Worm (Caenorhabditis elegans) whole organism, young adult: ENCODE measurements around the gene gpa-4.

Source experiments
- B0019.2 ChIP-seq: fragments of 200-800 bp; sonication (Bioruptor generic); conservative IDR thresholded peaks from 2 replicates; pipeline ENCODE4 v1.3.6; 2022; ENCODE audit warnings: missing genetic modification reagents, missing genetic modification characterization, missing compliant biosample characterization
- B0035.1 ChIP-seq: sonication (generic microtip); optimal IDR thresholded peaks from 2 replicates; lab custom pipeline; 2016; ENCODE audit warnings: missing genetic modification characterization, mild to moderate bottlenecking, missing compliant biosample characterization, missing genotype, missing genetic modification reagents
- C06A6.2 ChIP-seq: fragments of 200-800 bp; sonication (Bioruptor generic); conservative IDR thresholded peaks from 2 replicates; pipeline ENCODE4 v1.3.6; 2022; ENCODE audit warnings: missing genetic modification characterization, missing compliant biosample characterization
- C17E4.6 ChIP-seq: fragments of 200-800 bp; sonication (Bioruptor generic); IDR thresholded peaks from 2 replicates; pipeline ENCODE4 v1.3.6; 2022; ENCODE audit warnings: missing genetic modification reagents, missing genetic modification characterization, missing compliant biosample characterization
- F33H1.4 ChIP-seq: fragments of 200-800 bp; sonication (Bioruptor generic); IDR thresholded peaks from 2 replicates; pipeline ENCODE4 v1.3.6; 2022; ENCODE audit warnings: missing genetic modification reagents, missing genetic modification characterization, missing compliant biosample characterization
- F39B2.1 ChIP-seq: fragments of 200-800 bp; sonication (Bioruptor generic); IDR thresholded peaks from 2 replicates; pipeline ENCODE4 v1.3.6; 2022; ENCODE audit warnings: missing genetic modification reagents, missing genetic modification characterization, missing compliant biosample characterization
- F49E8.2 ChIP-seq: sonication (generic microtip); optimal IDR thresholded peaks from 3 replicates; lab custom pipeline; 2017; ENCODE audit warnings: missing genetic modification characterization, mild to moderate bottlenecking, missing compliant biosample characterization, antibody characterized with exemption, moderate library complexity; ENCODE audit not compliant: insufficient read depth
- K12H6.12 ChIP-seq: fragments of 200-800 bp; sonication (Bioruptor generic); optimal IDR thresholded peaks from 2 replicates; lab custom pipeline; 2018; ENCODE audit warnings: mild to moderate bottlenecking, missing genetic modification characterization, missing compliant biosample characterization
- T07F8.4 ChIP-seq: sonication (generic microtip); optimal IDR thresholded peaks from 2 replicates; lab custom pipeline; 2016; ENCODE audit warnings: mild to moderate bottlenecking, missing genetic modification characterization, moderate library complexity, missing compliant biosample characterization
- Y53F4B.3 ChIP-seq: fragments of 200-800 bp; sonication (Bioruptor generic); IDR thresholded peaks from 2 replicates; pipeline ENCODE4 v1.3.6; 2022; ENCODE audit warnings: missing genetic modification reagents, missing genetic modification characterization, missing compliant biosample characterization
- Y56A3A.18 ChIP-seq: fragments of 200-800 bp; sonication (Bioruptor generic); IDR thresholded peaks from 2 replicates; pipeline ENCODE4 v1.3.6; 2022; ENCODE audit warnings: missing genetic modification reagents, missing genetic modification characterization, missing compliant biosample characterization
- Y67H2A.10 ChIP-seq: fragments of 200-800 bp; sonication (Bioruptor generic); conservative IDR thresholded peaks from 2 replicates; pipeline ENCODE4 v1.3.6; 2022; ENCODE audit warnings: missing genetic modification reagents, missing genetic modification characterization, missing compliant biosample characterization
- ama-1 ChIP-seq, 3 experiments: fragments of 150-350 bp in 1 of 3; sonication (generic microtip) in 2 of 3; optimal IDR thresholded peaks; 2 replicates each; lab custom pipeline; 2014 to 2018; ENCODE audit warnings: missing biosample characterization in 2 of 3, missing genetic modification characterization in 2 of 3, missing genetic modification reagents in 2 of 3
- aptf-2 ChIP-seq: fragments of 200-800 bp; sonication (Bioruptor generic); conservative IDR thresholded peaks from 2 replicates; pipeline ENCODE4 v1.3.6; 2022; ENCODE audit warnings: missing genetic modification reagents, missing genetic modification characterization, missing compliant biosample characterization
- atf-7 ChIP-seq: sonication (generic microtip); optimal IDR thresholded peaks from 2 replicates; lab custom pipeline; 2017; ENCODE audit warnings: mild to moderate bottlenecking, missing genetic modification characterization, missing compliant biosample characterization
- athp-1 ChIP-seq: sonication (generic microtip); optimal IDR thresholded peaks from 2 replicates; lab custom pipeline; 2017; ENCODE audit warnings: mild to moderate bottlenecking, missing genetic modification characterization, missing compliant biosample characterization
- attf-6 ChIP-seq: fragments of 200-800 bp; sonication (Bioruptor generic); IDR thresholded peaks from 2 replicates; pipeline ENCODE4 v1.3.6; 2022; ENCODE audit warnings: missing genetic modification reagents, missing genetic modification characterization, missing compliant biosample characterization
- bed-1 ChIP-seq: fragments of 200-800 bp; sonication (Bioruptor generic); IDR thresholded peaks from 2 replicates; pipeline ENCODE4 v1.3.6; 2022; ENCODE audit warnings: missing genetic modification reagents, missing genetic modification characterization, missing compliant biosample characterization
- ceh-100 ChIP-seq: fragments of 200-800 bp; sonication (Bioruptor generic); IDR thresholded peaks from 2 replicates; pipeline ENCODE4 v1.3.6; 2022; ENCODE audit warnings: missing genetic modification reagents, missing genetic modification characterization, missing compliant biosample characterization
- ceh-91 ChIP-seq: fragments of 200-800 bp; sonication (Bioruptor generic); IDR thresholded peaks from 2 replicates; pipeline ENCODE4 v1.3.6; 2022; ENCODE audit warnings: missing genetic modification reagents, missing genetic modification characterization, missing compliant biosample characterization
- chd-7 ChIP-seq: sonication (generic microtip); optimal IDR thresholded peaks from 2 replicates; lab custom pipeline; 2016; ENCODE audit warnings: mild to moderate bottlenecking, missing genetic modification characterization, moderate library complexity, missing compliant biosample characterization
- dox-1 ChIP-seq: fragments of 200-800 bp; sonication (Bioruptor generic); IDR thresholded peaks from 2 replicates; pipeline ENCODE4 v1.3.6; 2022; ENCODE audit warnings: missing genetic modification reagents, missing genetic modification characterization, missing compliant biosample characterization
- egl-44 ChIP-seq: fragments of 200-800 bp; sonication (Bioruptor generic); IDR thresholded peaks from 2 replicates; pipeline ENCODE4 v1.3.6; 2022; ENCODE audit warnings: missing genetic modification reagents, missing genetic modification characterization, missing compliant biosample characterization
- egrh-3 ChIP-seq: fragments of 200-800 bp; sonication (Bioruptor generic); IDR thresholded peaks from 2 replicates; pipeline ENCODE4 v1.3.6; 2022; ENCODE audit warnings: missing genetic modification reagents, missing genetic modification characterization, missing compliant biosample characterization
- ekl-4 ChIP-seq: fragments of 200-800 bp; sonication (Bioruptor generic); IDR thresholded peaks from 2 replicates; pipeline ENCODE4 v1.3.6; 2022; ENCODE audit warnings: missing genetic modification reagents, missing genetic modification characterization, missing compliant biosample characterization
- gei-17 ChIP-seq: fragments of 200-800 bp; sonication (Bioruptor generic); optimal IDR thresholded peaks from 2 replicates; lab custom pipeline; 2018; ENCODE audit warnings: mild to moderate bottlenecking, missing genetic modification characterization, missing compliant biosample characterization
- hlh-26 ChIP-seq: fragments of 200-800 bp; sonication (Bioruptor generic); conservative IDR thresholded peaks from 2 replicates; pipeline ENCODE4 v1.3.6; 2022; ENCODE audit warnings: missing genetic modification reagents, missing genetic modification characterization, missing compliant biosample characterization
- let-607 ChIP-seq, 2 experiments: fragments of 200-800 bp in 1 of 2; sonication (Bioruptor generic) in 1 of 2; sonication (generic microtip) in 1 of 2; optimal IDR thresholded peaks; 2 replicates each; lab custom pipeline; 2016 to 2018; ENCODE audit warnings: mild to moderate bottlenecking in 2 of 2, missing compliant biosample characterization in 2 of 2, missing genetic modification characterization in 2 of 2, moderate library complexity in 2 of 2, missing genotype in 1 of 2
- madf-3 ChIP-seq: fragments of 200-800 bp; sonication (Bioruptor generic); IDR thresholded peaks from 2 replicates; pipeline ENCODE4 v1.3.6; 2022; ENCODE audit warnings: missing genetic modification reagents, missing genetic modification characterization, missing compliant biosample characterization
- madf-8 ChIP-seq: fragments of 200-800 bp; sonication (Bioruptor generic); conservative IDR thresholded peaks from 2 replicates; pipeline ENCODE4 v1.3.6; 2022; ENCODE audit warnings: missing genetic modification reagents, missing genetic modification characterization, missing compliant biosample characterization
- mel-28 ChIP-seq: sonication (generic microtip); optimal IDR thresholded peaks from 2 replicates; lab custom pipeline; 2016; ENCODE audit warnings: borderline replicate concordance, mild to moderate bottlenecking, missing genetic modification characterization, missing compliant biosample characterization
- mes-4 ChIP-seq: sonication (generic microtip); optimal IDR thresholded peaks from 2 replicates; lab custom pipeline; 2016; ENCODE audit warnings: missing genotype, missing genetic modification characterization, missing compliant biosample characterization
- mxl-1 ChIP-seq: sonication (generic microtip); optimal IDR thresholded peaks from 2 replicates; lab custom pipeline; 2016; ENCODE audit warnings: missing genetic modification characterization, missing compliant biosample characterization
- nfya-2 ChIP-seq: fragments of 200-800 bp; sonication (Bioruptor generic); IDR thresholded peaks from 2 replicates; pipeline ENCODE4 v1.3.6; 2022; ENCODE audit warnings: missing genetic modification reagents, missing genetic modification characterization, missing compliant biosample characterization
- nhr-120 ChIP-seq: fragments of 200-800 bp; sonication (Bioruptor generic); IDR thresholded peaks from 2 replicates; pipeline ENCODE4 v1.3.6; 2022; ENCODE audit warnings: missing genetic modification characterization, missing compliant biosample characterization
- rpc-1 ChIP-seq, 2 experiments: fragments of 150-350 bp in 1 of 2; sonication (generic microtip) in 1 of 2; optimal IDR thresholded peaks; 2 replicates each; lab custom pipeline; 2014 to 2018; ENCODE audit warnings: missing biosample characterization in 1 of 2, missing genetic modification characterization in 1 of 2, missing genetic modification reagents in 1 of 2, missing genotype in 1 of 2
- sea-2 ChIP-seq: fragments of 200-800 bp; sonication (Bioruptor generic); IDR thresholded peaks from 2 replicates; pipeline ENCODE4 v1.3.6; 2022; ENCODE audit warnings: missing genetic modification characterization, missing compliant biosample characterization
- snpc-1.1 ChIP-seq: sonication (generic microtip); optimal IDR thresholded peaks from 2 replicates; lab custom pipeline; 2017; ENCODE audit warnings: missing genetic modification characterization, mild to moderate bottlenecking, missing compliant biosample characterization, antibody characterized with exemption, moderate library complexity, missing genotype, missing genetic modification reagents; ENCODE audit not compliant: insufficient read depth
- snpc-3.4 ChIP-seq: sonication (generic microtip); optimal IDR thresholded peaks from 2 replicates; lab custom pipeline; 2017; ENCODE audit warnings: missing genetic modification characterization, mild to moderate bottlenecking, missing compliant biosample characterization, antibody characterized with exemption, moderate library complexity, missing genotype, missing genetic modification reagents
- tlf-1 ChIP-seq: fragments of 200-800 bp; sonication (Bioruptor generic); optimal IDR thresholded peaks from 2 replicates; lab custom pipeline; 2018; ENCODE audit warnings: mild to moderate bottlenecking, missing genetic modification characterization, missing compliant biosample characterization
- unc-130 ChIP-seq: sonication (generic microtip); optimal IDR thresholded peaks from 2 replicates; lab custom pipeline; 2016; ENCODE audit warnings: missing genetic modification reagents, missing genetic modification characterization, missing compliant biosample characterization
- zfh-2 ChIP-seq: fragments of 200-800 bp; sonication (Bioruptor generic); conservative IDR thresholded peaks from 2 replicates; pipeline ENCODE4 v1.3.6; 2022; ENCODE audit warnings: missing genetic modification reagents, missing genetic modification characterization, missing compliant biosample characterization
- zim-3 ChIP-seq: sonication (generic microtip); optimal IDR thresholded peaks from 2 replicates; lab custom pipeline; 2017; ENCODE audit warnings: mild to moderate bottlenecking, missing genetic modification characterization, moderate library complexity, missing compliant biosample characterization
- ztf-22 ChIP-seq: fragments of 200-800 bp; sonication (Bioruptor generic); optimal IDR thresholded peaks from 2 replicates; lab custom pipeline; 2018; ENCODE audit warnings: mild to moderate bottlenecking, missing genetic modification characterization, moderate library complexity, missing compliant biosample characterization
- ztf-28 ChIP-seq: fragments of 200-800 bp; sonication (Bioruptor generic); IDR thresholded peaks from 2 replicates; pipeline ENCODE4 v1.3.6; 2022; ENCODE audit warnings: missing genetic modification reagents, missing genetic modification characterization, missing compliant biosample characterization

The gpa-4 gene

ce11 chrIV:427100-427908, 25.8 kb downstream of the gpa-4 start (continued):
- TF ChIP-seq ekl-4 (GFP tag; lab: Robert Waterston, UW) (peak; percentile 67; the same call in 1 of the 2 replicates), ztf-28 (GFP tag; lab: Robert Waterston, UW) (no peak), nhr-120 (GFP tag; lab: Robert Waterston, UW) (no peak), F49E8.2 (peak; percentile 88), Y67H2A.10 (no peak), tlf-1 (peak; percentile 50), madf-8 (GFP tag; lab: Robert Waterston, UW) (no peak), zim-3 (peak; percentile 69), madf-3 (GFP tag; lab: Robert Waterston, UW) (peak; percentile 66; the same call in 1 of the 2 replicates), egrh-3 (GFP tag; lab: Robert Waterston, UW) (no peak), ama-1 (optimal IDR thresholded peaks at IDR 0.05; lab: Kevin White, UChicago) (no peak), ama-1 (GFP tag; optimal IDR thresholded peaks at IDR 0.05; lab: Kevin White, UChicago) (peak; percentile 34 to 83), F39B2.1 (GFP tag; lab: Robert Waterston, UW) (peak; percentile 83), bed-1 (GFP tag; lab: Robert Waterston, UW) (no peak), gei-17 (no peak), hlh-26 (GFP tag; lab: Robert Waterston, UW) (no peak), mel-28 (tag; lab: Kevin White, UChicago) (no peak), rpc-1 (optimal IDR thresholded peaks at IDR 0.05; lab: Kevin White, UChicago) (no peak), rpc-1 (tag; optimal IDR thresholded peaks at IDR 0.05; lab: Kevin White, UChicago) (no peak), ztf-22 (no peak), B0019.2 (GFP tag; lab: Robert Waterston, UW) (no peak), dox-1 (GFP tag; lab: Robert Waterston, UW) (no peak), mxl-1 (no peak), C06A6.2 (no peak), mes-4 (tag; lab: Kevin White, UChicago) (no peak), C17E4.6 (0 out of 2 replicates have a peak, but pooled peaks have one; percentile 43), T07F8.4 (tag; lab: Kevin White, UChicago) (no peak), chd-7 (tag; lab: Kevin White, UChicago) (peak; percentile 33), nfya-2 (GFP tag; lab: Robert Waterston, UW) (peak; percentile 59; the same call in 1 of the 2 replicates), let-607 (tag; optimal IDR thresholded peaks at IDR 0.05; lab: Kevin White, UChicago) (no peak), ceh-91 (GFP tag; lab: Robert Waterston, UW) (no peak), atf-7 (peak; percentile 17), K12H6.12 (no peak), ceh-100 (GFP tag; lab: Robert Waterston, UW) (no peak), attf-6 (GFP tag; lab: Robert Waterston, UW) (0 out of 2 replicates have a peak, but pooled peaks have one; percentile 53), B0035.1 (tag; lab: Kevin White, UChicago) (no peak), snpc-3.4 (peak; percentile 54), Y56A3A.18 (GFP tag; lab: Robert Waterston, UW) (no peak), unc-130 (no peak), zfh-2 (GFP tag; lab: Robert Waterston, UW) (no peak), snpc-1.1 (tag; lab: Kevin White, UChicago) (peak; percentile 67), egl-44 (GFP tag; lab: Robert Waterston, UW) (peak; percentile 57; the same call in 1 of the 2 replicates), aptf-2 (GFP tag; lab: Robert Waterston, UW) (no peak), F33H1.4 (GFP tag; lab: Robert Waterston, UW) (no peak; the same call in 1 of the 2 replicates), athp-1 (tag; lab: Kevin White, UChicago) (peak; percentile 17), Y53F4B.3 (no peak), sea-2 (no peak)
